Worm (Caenorhabditis elegans): ENCODE results near the gene C02C6.14.

The C02C6.14 gene

ce11 chrX:15536017-15536416 lies 1.4 kb upstream of the C02C6.14 start:
- TF ChIP-seq unc-62 (GFP tag; optimal IDR thresholded peaks at IDR 0.05) = no peak

DNA sequence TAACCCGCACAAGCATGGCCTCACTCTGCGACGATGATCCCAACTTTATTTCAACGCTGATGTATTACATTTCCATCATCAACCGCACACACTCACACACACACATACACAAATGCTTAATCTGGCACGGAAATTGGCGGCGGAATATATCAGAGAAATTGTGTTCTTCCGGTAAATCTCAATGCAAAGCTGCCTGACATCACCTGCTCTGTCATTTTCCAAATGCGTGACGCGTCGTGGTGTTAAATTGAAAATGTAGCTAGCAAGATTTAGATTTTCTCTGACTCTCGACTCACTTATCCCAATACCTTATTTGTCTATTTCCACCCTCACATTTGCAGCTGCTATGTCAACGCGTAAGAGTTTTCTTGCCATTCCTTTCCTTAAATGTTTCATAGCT lies 1.8 kb downstream of the C02C6.14 start:
- no peak for TF ChIP-seq unc-62 (GFP tag; optimal IDR thresholded peaks at IDR 0.05)

- TF ChIP-seq unc-62 (GFP tag; optimal IDR thresholded peaks at IDR 0.05) = no peak
These were observed 4.0 kb downstream of the C02C6.14 start for ce11 chrX:15541437-15541836.

ce11 chrX:15544671-15545070 lies 7.2 kb downstream of the C02C6.14 start:
- no peak for TF ChIP-seq unc-62 (GFP tag; optimal IDR thresholded peaks at IDR 0.05)

DNA sequence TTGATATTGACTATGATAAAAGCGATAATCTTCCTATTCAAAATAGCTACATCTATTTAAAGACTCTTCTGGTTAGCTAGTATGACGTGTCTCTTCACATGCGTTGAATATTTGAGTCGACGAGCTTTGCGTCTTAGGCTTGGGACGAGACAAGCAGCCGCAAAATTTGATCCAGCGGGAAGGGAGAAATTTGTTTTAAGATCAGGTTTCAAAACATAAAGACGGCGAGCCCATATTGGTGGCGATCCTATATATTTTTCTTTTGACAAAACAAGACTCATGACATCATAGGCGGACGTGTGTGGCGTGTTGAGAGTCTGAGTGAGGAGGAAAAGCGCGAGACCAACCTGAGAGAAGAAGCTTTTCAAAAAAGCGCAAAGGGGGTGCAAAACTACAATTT lies 8.0 kb downstream of the C02C6.14 start:
- no peak for TF ChIP-seq unc-62 (GFP tag; optimal IDR thresholded peaks at IDR 0.05)

ce11 chrX:15546943-15547342 lies 9.5 kb downstream of the C02C6.14 start:
- no peak for TF ChIP-seq unc-62 (GFP tag; optimal IDR thresholded peaks at IDR 0.05)

DNA sequence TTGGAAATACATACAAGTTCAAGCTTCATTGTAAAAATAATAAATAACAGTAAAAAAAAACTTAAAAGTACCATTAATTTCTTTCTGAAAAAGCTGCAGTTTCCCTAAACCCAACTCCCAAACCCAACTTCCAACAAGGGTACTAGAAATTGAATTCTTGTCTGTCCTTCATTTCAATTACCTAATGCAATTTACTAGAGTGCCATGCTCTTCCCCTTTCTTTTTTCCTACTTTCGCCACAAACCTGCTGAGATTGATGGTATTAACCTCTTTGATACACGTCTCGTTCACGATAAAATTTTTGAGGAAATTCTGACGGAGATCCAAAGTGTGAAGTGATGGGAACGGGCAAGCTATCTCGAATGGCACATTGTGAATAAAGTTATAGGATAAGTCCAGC lies 10.4 kb downstream of the C02C6.14 start:
- no peak for TF ChIP-seq unc-62 (GFP tag; optimal IDR thresholded peaks at IDR 0.05)

- TF ChIP-seq unc-62 (GFP tag; optimal IDR thresholded peaks at IDR 0.05) = no peak
These were observed 13.3 kb downstream of the C02C6.14 start for ce11 chrX:15550769-15551168.

ce11 chrX:15552024-15552769 lies 14.7 kb downstream of the C02C6.14 start:
- TF ChIP-seq unc-62 (GFP tag; optimal IDR thresholded peaks at IDR 0.05) = no peak

ce11 chrX:15554910-15555309 lies 17.4 kb downstream of the C02C6.14 start:
- TF ChIP-seq unc-62 (GFP tag; optimal IDR thresholded peaks at IDR 0.05) = no peak

DNA sequence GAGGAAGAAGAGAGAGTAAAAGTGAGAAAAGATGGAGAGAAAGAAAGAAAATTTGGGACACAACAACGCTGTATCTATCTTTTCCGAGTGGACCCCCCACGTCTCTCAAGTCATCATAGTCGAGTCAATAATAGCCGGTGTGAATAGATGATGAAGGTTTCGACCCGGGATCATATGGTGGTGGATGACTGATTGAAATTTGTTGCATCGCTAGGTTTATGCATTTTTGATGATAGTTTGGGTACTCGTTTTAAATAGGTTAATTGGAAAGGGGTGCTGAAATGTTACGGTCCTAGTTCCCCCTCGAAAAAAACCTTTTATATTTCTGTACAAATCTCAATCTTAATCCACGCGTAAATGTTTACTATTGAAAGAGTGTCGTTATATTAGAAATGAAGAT lies 18.1 kb downstream of the C02C6.14 start:
- TF ChIP-seq unc-62 (GFP tag; optimal IDR thresholded peaks at IDR 0.05) = no peak

ce11 chrX:15557849-15558248 lies 20.4 kb downstream of the C02C6.14 start, which contains the start of gene lron-3:
lron-3 (minus strand) TSS chrX:15557949.
- TF ChIP-seq unc-62 (GFP tag; optimal IDR thresholded peaks at IDR 0.05) = no peak

DNA sequence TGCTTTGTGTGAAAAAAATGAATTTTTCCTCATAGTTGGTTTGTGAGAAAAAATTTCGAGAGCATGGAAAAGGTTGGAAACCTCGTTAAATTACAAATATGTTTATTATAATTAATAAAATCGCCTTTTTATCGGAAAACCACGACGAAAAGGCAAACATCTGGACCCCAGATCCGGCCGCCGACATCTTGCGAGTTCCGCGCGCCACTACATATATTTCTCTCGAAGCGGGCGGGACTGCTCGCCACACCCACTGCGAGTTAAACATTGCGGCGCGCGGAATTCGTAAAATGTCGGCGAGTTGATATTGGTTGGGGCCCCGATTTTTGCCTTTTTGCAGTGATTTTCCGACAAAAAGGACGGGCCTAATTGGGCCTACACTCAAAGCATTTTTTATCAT lies 22.0 kb downstream of the C02C6.14 start:
- TF ChIP-seq unc-62 (GFP tag; optimal IDR thresholded peaks at IDR 0.05) = no peak

DNA sequence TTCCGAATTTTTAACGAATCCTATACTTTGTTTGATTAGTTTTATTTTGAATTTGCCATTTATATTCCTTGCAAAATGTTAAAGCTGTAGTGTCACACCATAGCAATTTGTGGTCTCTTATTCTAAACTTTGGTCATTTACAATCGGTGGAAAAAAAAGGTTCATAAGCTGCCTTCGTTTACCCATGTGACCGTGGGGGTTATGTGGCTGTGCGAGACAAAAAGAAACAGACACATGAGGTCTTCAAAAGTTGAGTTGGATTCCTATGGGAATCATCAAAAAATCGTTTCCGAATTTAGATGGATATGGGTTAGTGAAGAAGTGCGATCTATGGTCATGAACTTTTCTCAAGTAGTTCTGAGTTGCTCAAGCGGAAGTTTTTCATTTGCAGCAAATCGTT lies 26.9 kb downstream of the C02C6.14 start:
- TF ChIP-seq unc-62 (GFP tag; optimal IDR thresholded peaks at IDR 0.05) = no peak

ce11 chrX:15566640-15567039 lies 29.2 kb downstream of the C02C6.14 start:
- no peak for TF ChIP-seq unc-62 (GFP tag; optimal IDR thresholded peaks at IDR 0.05)

DNA sequence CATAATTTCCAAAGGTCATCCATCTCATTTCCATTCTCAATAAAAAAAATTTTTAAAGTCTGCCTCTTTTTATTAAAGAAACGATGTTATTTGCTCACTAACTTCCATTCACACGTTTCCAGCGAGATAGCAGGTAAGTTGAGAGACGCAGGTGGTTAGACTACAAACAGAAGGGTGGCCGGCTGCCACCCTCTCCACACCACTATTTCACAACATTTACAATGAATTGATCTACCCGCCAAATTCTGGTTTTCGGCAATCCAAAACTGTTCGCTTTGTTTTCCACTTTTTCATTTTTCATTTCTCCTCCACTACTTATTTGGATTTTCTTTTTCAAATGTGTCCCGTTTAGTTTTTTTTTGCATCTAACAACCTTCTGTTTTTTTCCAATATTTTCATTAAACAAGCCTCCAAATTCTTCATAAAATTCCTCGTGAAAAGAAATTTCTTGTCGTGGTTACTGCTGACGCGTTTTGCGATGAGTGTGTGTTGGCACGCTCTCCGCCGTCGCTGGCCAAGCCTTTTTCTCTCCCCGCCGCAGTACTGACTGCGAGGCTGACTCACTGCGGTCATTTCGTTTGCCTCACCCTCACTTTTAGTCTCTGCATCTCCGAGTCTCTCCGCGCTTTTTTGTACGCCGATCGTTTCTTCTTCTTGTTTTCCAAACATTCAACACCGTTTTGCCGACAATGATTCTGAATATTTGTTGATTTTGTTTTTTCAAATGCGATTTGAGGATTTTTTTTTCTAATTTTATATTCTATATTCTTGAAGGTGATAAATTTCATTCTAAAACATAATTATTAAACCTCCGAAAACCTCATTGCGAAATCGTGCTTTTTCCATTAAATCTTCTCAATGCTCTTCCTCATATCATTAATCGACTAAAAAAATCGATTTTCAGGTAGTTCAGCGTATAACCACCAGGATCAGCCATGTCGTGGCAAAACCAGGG lies 30.8 kb downstream of the C02C6.14 start, which contains the start of gene dyn-1:
Gene dyn-1 (plus strand): TSS at position 905 of the 955 bp plus-strand sequence.
- TF ChIP-seq unc-62 (GFP tag; optimal IDR thresholded peaks at IDR 0.05) = no peak

ce11 chrX:15569633-15570032 lies 32.2 kb downstream of the C02C6.14 start:
- no peak for TF ChIP-seq unc-62 (GFP tag; optimal IDR thresholded peaks at IDR 0.05)

Measured in whole organism, dauer.